Fruit fly (Drosophila melanogaster) whole organism, embryonic: ENCODE results near the gene Hap40.

Experiments
- CG12391 ChIP-seq: fragments of 200-800 bp; sonication (Bioruptor generic); optimal IDR thresholded peaks from 3 replicates; lab custom pipeline; 2018; ENCODE audit warnings: missing biosample characterization, mild to moderate bottlenecking, missing genetic modification characterization, moderate library complexity
- CG15479 ChIP-seq: fragments of 200-800 bp; sonication (Bioruptor generic); optimal IDR thresholded peaks from 3 replicates; lab custom pipeline; 2019; ENCODE audit warnings: missing biosample characterization, mild to moderate bottlenecking, missing genetic modification characterization, moderate library complexity
- CG17361 ChIP-seq: fragments of 200-800 bp; sonication (Bioruptor generic); IDR thresholded peaks from 3 replicates; pipeline ENCODE4 v1.3.6; 2022; ENCODE audit warnings: missing biosample characterization, missing genetic modification characterization
- CG17802 ChIP-seq: fragments of 200-800 bp; sonication (Bioruptor generic); optimal IDR thresholded peaks from 2 replicates; lab custom pipeline; 2018; ENCODE audit warnings: missing biosample characterization, mild to moderate bottlenecking, missing genetic modification characterization, moderate library complexity
- CG17829 ChIP-seq: fragments of 200-800 bp; optimal IDR thresholded peaks from 2 replicates; lab custom pipeline; 2019; ENCODE audit warnings: missing biosample characterization, mild to moderate bottlenecking, missing genetic modification characterization, moderate library complexity
- CG2129 ChIP-seq: fragments of 200-800 bp; sonication (Bioruptor generic); IDR thresholded peaks from 2 replicates; pipeline ENCODE4 v1.3.6; 2022; ENCODE audit warnings: missing biosample characterization, missing genetic modification characterization; ENCODE audit not compliant: partially characterized antibody
- CG3065 ChIP-seq: fragments of 200-800 bp; sonication (Bioruptor generic); optimal IDR thresholded peaks from 2 replicates; lab custom pipeline; 2016; ENCODE audit warnings: missing biosample characterization, missing genetic modification characterization
- CG34224 ChIP-seq: fragments of 200-800 bp; sonication (Bioruptor generic); IDR thresholded peaks from 3 replicates; pipeline ENCODE4 v1.3.6; 2022; ENCODE audit warnings: missing biosample characterization, missing genetic modification characterization; ENCODE audit not compliant: partially characterized antibody
- CG34422 ChIP-seq: fragments of 200-800 bp; sonication (Bioruptor generic); IDR thresholded peaks from 3 replicates; pipeline ENCODE4 v1.3.6; 2022; ENCODE audit warnings: missing biosample characterization, missing genetic modification characterization
- CG4328 ChIP-seq: fragments of 200-800 bp; sonication (Bioruptor generic); optimal IDR thresholded peaks from 3 replicates; lab custom pipeline; 2017; ENCODE audit warnings: missing biosample characterization, missing genetic modification reagents, missing genetic modification characterization
- CG5245 ChIP-seq: fragments of 200-800 bp; sonication (Bioruptor generic); optimal IDR thresholded peaks from 3 replicates; lab custom pipeline; 2016; ENCODE audit warnings: missing biosample characterization, missing genetic modification characterization
- CG7963 ChIP-seq: fragments of 200-800 bp; sonication (Bioruptor generic); IDR thresholded peaks from 3 replicates; pipeline ENCODE4 v1.3.6; 2022; ENCODE audit warnings: missing biosample characterization, missing genetic modification characterization; ENCODE audit not compliant: partially characterized antibody
- CG9609 ChIP-seq: fragments of 200-800 bp; sonication (Bioruptor generic); optimal IDR thresholded peaks from 3 replicates; lab custom pipeline; 2016; ENCODE audit warnings: missing biosample characterization, missing genetic modification characterization
- CG9932 ChIP-seq: fragments of 200-800 bp; sonication (Bioruptor generic); IDR thresholded peaks from 2 replicates; pipeline ENCODE4 v1.3.6; 2022; ENCODE audit warnings: missing biosample characterization, missing genetic modification characterization
- Deaf1 ChIP-seq: fragments of 200-800 bp; optimal IDR thresholded peaks from 3 replicates; lab custom pipeline; 2019; ENCODE audit warnings: missing biosample characterization, mild to moderate bottlenecking, missing genetic modification characterization, moderate library complexity
- Doc2 ChIP-seq: fragments of 200-800 bp; sonication (Bioruptor generic); IDR thresholded peaks from 2 replicates; pipeline ENCODE4 v1.3.6; 2022; ENCODE audit warnings: missing biosample characterization, missing genetic modification characterization
- Dp ChIP-seq: fragments of 200-800 bp; sonication (Bioruptor generic); optimal IDR thresholded peaks from 2 replicates; lab custom pipeline; 2018; ENCODE audit warnings: missing biosample characterization, mild to moderate bottlenecking, missing genetic modification characterization, moderate library complexity
- Dref ChIP-seq: fragments of 200-800 bp; sonication (Bioruptor generic); IDR thresholded peaks from 2 replicates; pipeline ENCODE4 v1.3.6; 2022; ENCODE audit warnings: missing biosample characterization, missing genetic modification characterization
- E2f2 ChIP-seq: fragments of 200-800 bp; sonication (Bioruptor generic); IDR thresholded peaks from 2 replicates; pipeline ENCODE4 v1.3.6; 2022; ENCODE audit warnings: missing biosample characterization, missing genetic modification characterization
- Ets65A ChIP-seq: fragments of 200-800 bp; sonication (Bioruptor generic); peaks from one replicate; lab custom pipeline; 2016; ENCODE audit warnings: missing biosample characterization, missing genetic modification characterization
- HLH54F ChIP-seq: fragments of 200-800 bp; sonication (Bioruptor generic); optimal IDR thresholded peaks from 3 replicates; lab custom pipeline; 2016; ENCODE audit warnings: missing biosample characterization, missing genetic modification characterization
- Nf-YB ChIP-seq: fragments of 200-800 bp; sonication (Bioruptor generic); optimal IDR thresholded peaks from 3 replicates; lab custom pipeline; 2019; ENCODE audit warnings: missing biosample characterization, mild to moderate bottlenecking, missing genetic modification characterization, moderate library complexity
- Xbp1 ChIP-seq: fragments of 200-800 bp; sonication (Bioruptor generic); optimal IDR thresholded peaks from 3 replicates; lab custom pipeline; 2016; ENCODE audit warnings: missing biosample characterization, mild to moderate bottlenecking, missing genetic modification characterization
- Xrp1 ChIP-seq: fragments of 200-800 bp; sonication (Bioruptor generic); IDR thresholded peaks from 2 replicates; pipeline ENCODE4 v1.3.6; 2022; ENCODE audit warnings: missing biosample characterization, missing genetic modification characterization
- bab2 ChIP-seq: fragments of 200-800 bp; sonication (Bioruptor generic); optimal IDR thresholded peaks from 2 replicates; lab custom pipeline; 2016; ENCODE audit warnings: missing biosample characterization, missing genetic modification characterization
- chif ChIP-seq, 2 experiments: fragments of 200-800 bp; sonication (Bioruptor generic); optimal IDR thresholded peaks; 3 replicates each; lab custom pipeline; 2016; ENCODE audit warnings: missing biosample characterization in 2 of 2, missing genetic modification characterization in 2 of 2
- crc ChIP-seq: fragments of 200-800 bp; sonication (Bioruptor generic); optimal IDR thresholded peaks from 2 replicates; lab custom pipeline; 2016; ENCODE audit warnings: missing biosample characterization, missing genetic modification characterization
- ems ChIP-seq: fragments of 200-800 bp; sonication (Bioruptor generic); optimal IDR thresholded peaks from 3 replicates; lab custom pipeline; 2016; ENCODE audit warnings: missing biosample characterization, missing genetic modification characterization
- eve ChIP-seq, 2 experiments: fragments of >200 bp; optimal IDR thresholded peaks; 2 replicates each; lab custom pipeline; 2017; ENCODE audit warnings: missing biosample characterization in 2 of 2, missing genetic modification characterization in 2 of 2
- ewg ChIP-seq: fragments of 200-800 bp; sonication (Bioruptor generic); optimal IDR thresholded peaks from 3 replicates; lab custom pipeline; 2017; ENCODE audit warnings: mild to moderate bottlenecking, missing biosample characterization, missing genetic modification reagents, missing genetic modification characterization
- jing ChIP-seq: fragments of 200-800 bp; sonication (Bioruptor generic); optimal IDR thresholded peaks from 2 replicates; lab custom pipeline; 2018; ENCODE audit warnings: missing biosample characterization, mild to moderate bottlenecking, missing genetic modification characterization
- ken ChIP-seq: fragments of 200-800 bp; sonication (Bioruptor generic); IDR thresholded peaks from 3 replicates; pipeline ENCODE4 v1.3.6; 2022; ENCODE audit warnings: missing biosample characterization, missing genetic modification characterization
- lmd ChIP-seq: fragments of 200-800 bp; sonication (Bioruptor generic); IDR thresholded peaks from 2 replicates; pipeline ENCODE4 v1.3.6; 2022; ENCODE audit warnings: missing biosample characterization, missing genetic modification characterization
- nau ChIP-seq: fragments of 200-800 bp; sonication (Bioruptor generic); optimal IDR thresholded peaks from 3 replicates; lab custom pipeline; 2017; ENCODE audit warnings: missing biosample characterization, mild to moderate bottlenecking, missing genetic modification characterization, missing genetic modification reagents
- nmo ChIP-seq: fragments of 200-800 bp; sonication (Bioruptor generic); optimal IDR thresholded peaks from 2 replicates; lab custom pipeline; 2018; ENCODE audit warnings: missing biosample characterization, mild to moderate bottlenecking, missing genetic modification characterization, moderate library complexity
- otp ChIP-seq: fragments of 200-800 bp; sonication (Bioruptor generic); IDR thresholded peaks from 3 replicates; pipeline ENCODE4, ENCODE4 v1.3.6; 2022; ENCODE audit warnings: missing biosample characterization, missing genetic modification characterization
- pho ChIP-seq: fragments of 200-800 bp; sonication (Bioruptor generic); optimal IDR thresholded peaks from 2 replicates; lab custom pipeline; 2016; ENCODE audit warnings: missing biosample characterization, missing genetic modification characterization
- pnt ChIP-seq: fragments of 200-800 bp; sonication (Bioruptor generic); optimal IDR thresholded peaks from 3 replicates; lab custom pipeline; 2016; ENCODE audit warnings: missing biosample characterization, missing genetic modification characterization
- pros ChIP-seq: fragments of 200-800 bp; sonication (Bioruptor generic); optimal IDR thresholded peaks from 3 replicates; lab custom pipeline; 2019; ENCODE audit warnings: missing biosample characterization, mild to moderate bottlenecking, missing genetic modification characterization, moderate library complexity
- pum ChIP-seq: fragments of 200-800 bp; sonication (Bioruptor generic); optimal IDR thresholded peaks from 2 replicates; lab custom pipeline; 2016; ENCODE audit warnings: missing biosample characterization, missing genetic modification characterization
- pzg ChIP-seq: fragments of 200-800 bp; sonication (Bioruptor generic); optimal IDR thresholded peaks from 3 replicates; lab custom pipeline; 2018; ENCODE audit warnings: missing biosample characterization, mild to moderate bottlenecking, missing genetic modification characterization, moderate library complexity
- rib ChIP-seq: fragments of 200-800 bp; sonication (Bioruptor generic); IDR thresholded peaks from 2 replicates; pipeline ENCODE4 v1.3.6; 2022; ENCODE audit warnings: missing biosample characterization, missing genetic modification characterization
- sens ChIP-seq: fragments of 200-800 bp; sonication (Bioruptor generic); peaks from one replicate; lab custom pipeline; 2016; ENCODE audit warnings: missing biosample characterization, missing genetic modification characterization
- sens-2 ChIP-seq: fragments of 200-800 bp; sonication (Bioruptor generic); IDR thresholded peaks from 2 replicates; pipeline ENCODE4 v1.3.6; 2022; ENCODE audit warnings: missing biosample characterization, missing genetic modification characterization
- sob ChIP-seq: fragments of 200-800 bp; sonication (Bioruptor generic); IDR thresholded peaks from 2 replicates; pipeline ENCODE4 v1.3.6; 2022; ENCODE audit warnings: missing biosample characterization, missing genetic modification characterization
- sqz ChIP-seq: fragments of 200-800 bp; sonication (Bioruptor generic); optimal IDR thresholded peaks from 3 replicates; lab custom pipeline; 2018; ENCODE audit warnings: missing biosample characterization, mild to moderate bottlenecking, missing genetic modification characterization
- ssp ChIP-seq: fragments of 200-800 bp; sonication (Bioruptor generic); IDR thresholded peaks from 2 replicates; pipeline ENCODE4 v1.3.6; 2022; ENCODE audit warnings: missing biosample characterization, missing genetic modification characterization
- stwl ChIP-seq: fragments of 200-800 bp; sonication (Bioruptor generic); optimal IDR thresholded peaks from 3 replicates; lab custom pipeline; 2018; ENCODE audit warnings: missing biosample characterization, mild to moderate bottlenecking, missing genetic modification characterization, moderate library complexity
- tgo ChIP-seq: fragments of 200-800 bp; sonication (Bioruptor generic); IDR thresholded peaks from 3 replicates; pipeline ENCODE4 v1.3.6; 2022; ENCODE audit warnings: missing biosample characterization, missing genetic modification characterization
- vvl ChIP-seq: fragments of 200-800 bp; sonication (Bioruptor generic); IDR thresholded peaks from 2 replicates; pipeline ENCODE4 v1.3.6; 2022; ENCODE audit warnings: missing biosample characterization, missing genetic modification characterization

The Hap40 gene

DNA sequence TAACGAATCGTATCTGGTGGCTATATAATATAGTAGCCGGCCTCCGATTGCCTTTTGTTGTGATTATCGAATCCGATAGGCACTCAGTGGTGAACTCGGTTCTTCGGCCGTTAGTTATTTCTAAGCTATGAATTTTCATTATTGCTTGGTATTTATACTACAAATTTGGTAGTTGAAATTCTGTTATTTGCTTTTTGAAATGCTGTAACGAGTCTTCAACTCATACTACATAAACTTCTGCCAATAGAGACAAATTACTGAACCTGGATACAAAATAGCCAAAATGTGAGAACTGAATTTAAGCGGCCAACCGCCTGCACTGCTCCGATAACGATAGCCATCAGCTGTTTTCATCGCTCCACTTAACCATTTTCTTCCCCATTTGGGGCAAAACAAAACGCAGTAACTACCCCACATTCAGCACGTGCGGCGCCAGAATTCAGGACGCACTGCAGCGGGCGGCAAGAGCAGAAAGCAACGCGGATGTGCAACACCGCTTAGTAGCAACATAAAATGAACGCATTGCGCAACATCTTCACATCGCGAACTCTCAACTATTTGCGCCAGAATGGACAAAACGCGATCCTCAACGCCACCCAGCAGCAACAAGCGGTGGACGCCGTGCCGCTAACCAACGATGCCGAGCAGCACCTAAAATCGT is 35.1 kb downstream of the Hap40 start, which contains the start of the genes CG11679 and CG8206 (continued):
- TF ChIP-seq Deaf1 (no peak), E2f2 (GFP tag; lab: Robert Waterston, UW) (0 out of 2 replicates have a peak, but pooled peaks have one; percentile 17), HLH54F (GFP tag; lab: Kevin White, UChicago) (peak; percentile 39), Xrp1 (peak; percentile 41; the same call in 1 of the 2 replicates), CG5245 (GFP tag; lab: Kevin White, UChicago) (no peak), CG15479 (peak; percentile 47), Xbp1 (GFP tag; lab: Kevin White, UChicago) (peak; percentile 48), pho (GFP tag; lab: Kevin White, UChicago) (peak; percentile 18), CG2129 (GFP tag; lab: Robert Waterston, UW) (no peak), Nf-YB (GFP tag; lab: Kevin White, UChicago) (no peak), sens (GFP tag; lab: Kevin White, UChicago) (peak; percentile 78), CG17802 (tag; lab: Kevin White, UChicago) (no peak), sens-2 (GFP tag; lab: Robert Waterston, UW) (no peak), bab2 (GFP tag; lab: Kevin White, UChicago) (peak; percentile 21), CG34224 (GFP tag; lab: Robert Waterston, UW) (no peak), Ets65A (GFP tag; lab: Kevin White, UChicago) (peak; percentile 52), Dref (peak; percentile 73), Dp (GFP tag; lab: Kevin White, UChicago) (peak; percentile 13), nmo (GFP tag; lab: Kevin White, UChicago) (peak; percentile 58), ewg (GFP tag; lab: Kevin White, UChicago) (peak; percentile 41), stwl (tag; lab: Kevin White, UChicago) (peak; percentile 9), jing (no peak), rib (no peak), pnt (GFP tag; lab: Kevin White, UChicago) (peak; percentile 44), sob (GFP tag; lab: Robert Waterston, UW) (peak; percentile 24; the same call in 1 of the 2 replicates), lmd (GFP tag; lab: Robert Waterston, UW) (peak; percentile 33; the same call in 1 of the 2 replicates), CG17829 (tag; lab: Kevin White, UChicago) (peak; percentile 23), vvl (no peak), otp (no peak), CG7963 (0 out of 3 replicates have a peak, but pooled peaks have one; percentile 19), sqz (no peak), ken (GFP tag; lab: Robert Waterston, UW) (no peak), pum (peak; percentile 54), ssp (GFP tag; lab: Robert Waterston, UW) (peak; percentile 30; the same call in 1 of the 2 replicates), pzg (peak; percentile 54), CG12391 (tag; lab: Kevin White, UChicago) (peak; percentile 44), crc (GFP tag; lab: Kevin White, UChicago) (no peak), CG4328 (GFP tag; lab: Kevin White, UChicago) (no peak), CG3065 (no peak), CG17361 (GFP tag; lab: Robert Waterston, UW) (peak; percentile 49; the same call in 2 of the 3 replicates), nau (no peak), eve (GFP tag; optimal IDR thresholded peaks at IDR 0.05; lab: Kevin White, UChicago) (no peak), CG9932 (GFP tag; lab: Robert Waterston, UW) (peak; percentile 61), tgo (GFP tag; lab: Robert Waterston, UW) (peak; percentile 45; the same call in 1 of the 3 replicates), ems (no peak), Doc2 (GFP tag; lab: Robert Waterston, UW) (no peak), chif (GFP tag; optimal IDR thresholded peaks at IDR 0.05; lab: Kevin White, UChicago) (no peak), CG9609 (GFP tag; lab: Kevin White, UChicago) (peak; percentile 37), CG34422 (GFP tag; lab: Robert Waterston, UW) (peak; percentile 55; the same call in 1 of the 3 replicates), pros (GFP tag; lab: Kevin White, UChicago) (no peak)
